Worm (Caenorhabditis elegans): ENCODE measurements around the gene twk-13.

- no peak for TF ChIP-seq unc-130 (tag; optimal IDR thresholded peaks at IDR 0.05)
- TF ChIP-seq sox-4 (tag; optimal IDR thresholded peaks at IDR 0.05): no peak
- no peak for TF ChIP-seq zag-1 (tag; optimal IDR thresholded peaks at IDR 0.05)
- TF ChIP-seq hlh-4 (tag; optimal IDR thresholded peaks at IDR 0.05): no peak
- TF ChIP-seq egl-27 (tag; optimal IDR thresholded peaks at IDR 0.05): no peak
- TF ChIP-seq rnt-1 (tag; optimal IDR thresholded peaks at IDR 0.05): no peak
- TF ChIP-seq fkh-10 (GFP tag; optimal IDR thresholded peaks at IDR 0.05): no peak
- TF ChIP-seq C16A3.4 (tag; optimal IDR thresholded peaks at IDR 0.05): no peak
- TF ChIP-seq ceh-82 (tag; optimal IDR thresholded peaks at IDR 0.05): no peak
- no peak for TF ChIP-seq tbx-2 (tag; optimal IDR thresholded peaks at IDR 0.05)
Measured at ce11 chrV:12301985-12302591, 35.7 kb downstream of the twk-13 start, which contains the start of the genes frm-7 and F55C5.17.
